Fruit fly (Drosophila melanogaster): ENCODE measurements around the gene ens.
A peak's percentile ranks its signal among the peaks of the same experiment; 100 is the strongest.

dm6 chr3L:4102496-4103257, 31.7 kb downstream of the ens start, which contains the start of gene CG14995:
- TF ChIP-seq CG33017 (tag; optimal IDR thresholded peaks at IDR 0.05) = peak; percentile 39
- peak; percentile 36 for TF ChIP-seq pad (GFP tag; optimal IDR thresholded peaks at IDR 0.05)
- TF ChIP-seq CG5204 (GFP tag; optimal IDR thresholded peaks at IDR 0.05) = no peak
- TF ChIP-seq ovo (GFP tag; optimal IDR thresholded peaks at IDR 0.05) = peak; percentile 38
- TF ChIP-seq toe (GFP tag; optimal IDR thresholded peaks at IDR 0.05) = peak; percentile 25
- no peak for TF ChIP-seq Crg-1 (GFP tag; optimal IDR thresholded peaks at IDR 0.05)
- no peak for TF ChIP-seq CG1620 (GFP tag; optimal IDR thresholded peaks at IDR 0.05)
- peak; percentile 11 for TF ChIP-seq Hr96 (GFP tag; optimal IDR thresholded peaks at IDR 0.05)
- no peak for TF ChIP-seq CG7045 (GFP tag; optimal IDR thresholded peaks at IDR 0.05)
- peak; percentile 98 for TF ChIP-seq cic (GFP tag; optimal IDR thresholded peaks at IDR 0.05)
- no peak for TF ChIP-seq cnc (optimal IDR thresholded peaks at IDR 0.05)

Data from whole organism, adult.